Worm (Caenorhabditis elegans) whole organism, L2 larva: ENCODE results near the gene nac-3.

Experiments used
- F13H6.1 ChIP-seq: sonication (generic microtip); optimal IDR thresholded peaks from 2 replicates; lab custom pipeline; 2016; ENCODE audit warnings: missing genetic modification characterization, missing compliant biosample characterization
- Y55F3AM.14 ChIP-seq: fragments of 200-800 bp; sonication (Bioruptor generic); optimal IDR thresholded peaks from 2 replicates; lab custom pipeline; 2018; ENCODE audit warnings: mild to moderate bottlenecking, missing genetic modification characterization, missing compliant biosample characterization
- aly-2 ChIP-seq: fragments of 150-350 bp; optimal IDR thresholded peaks from 2 replicates; lab custom pipeline; 2014; ENCODE audit warnings: missing biosample characterization, missing genetic modification characterization
- ceh-16 ChIP-seq: fragments of 150-350 bp; optimal IDR thresholded peaks from 2 replicates; lab custom pipeline; 2014; ENCODE audit warnings: missing biosample characterization, missing genetic modification characterization
- elt-1 ChIP-seq: fragments of 150-350 bp; optimal IDR thresholded peaks from 2 replicates; lab custom pipeline; 2014; ENCODE audit warnings: missing biosample characterization, missing genetic modification characterization
- elt-3 ChIP-seq: sonication (generic microtip); optimal IDR thresholded peaks from 2 replicates; lab custom pipeline; 2017; ENCODE audit warnings: missing biosample characterization, missing genetic modification characterization
- lsy-2 ChIP-seq, 2 experiments: fragments of 150-350 bp in 1 of 2; sonication (generic microtip) in 1 of 2; optimal IDR thresholded peaks; 2 replicates each; lab custom pipeline; 2014 to 2017; ENCODE audit warnings: missing biosample characterization in 2 of 2, missing genetic modification characterization in 2 of 2
- nhr-11 ChIP-seq: fragments of 150-350 bp; optimal IDR thresholded peaks from 2 replicates; lab custom pipeline; 2014; ENCODE audit warnings: missing biosample characterization, missing genetic modification characterization
- nhr-23 ChIP-seq: fragments of 150-350 bp; optimal IDR thresholded peaks from 2 replicates; lab custom pipeline; 2014; ENCODE audit warnings: missing biosample characterization, missing genetic modification reagents, missing genetic modification characterization
- nhr-25 ChIP-seq: fragments of 150-350 bp; sonication (generic microtip); optimal IDR thresholded peaks from 3 replicates; lab custom pipeline; 2014; ENCODE audit warnings: missing biosample characterization, missing genetic modification characterization
- nhr-6 ChIP-seq: fragments of 150-350 bp; optimal IDR thresholded peaks from 2 replicates; lab custom pipeline; 2014; ENCODE audit warnings: missing biosample characterization, missing genetic modification characterization
- unc-62 ChIP-seq: fragments of 150-350 bp; optimal IDR thresholded peaks from 2 replicates; lab custom pipeline; 2014; ENCODE audit warnings: missing biosample characterization, missing genetic modification reagents, missing genetic modification characterization

- TF ChIP-seq elt-1, result no peak
- no peak for TF ChIP-seq unc-62 (GFP tag; lab: Kevin White, UChicago)
- TF ChIP-seq Y55F3AM.14 (GFP tag; lab: Kevin White, UChicago), result no peak
- TF ChIP-seq ceh-16 (tag; lab: Kevin White, UChicago), result no peak
- no peak for TF ChIP-seq aly-2 (tag; lab: Kevin White, UChicago)
- no peak for TF ChIP-seq nhr-23 (tag; lab: Kevin White, UChicago)
- TF ChIP-seq elt-3 (tag; lab: Kevin White, UChicago), result no peak
- TF ChIP-seq F13H6.1 (tag; lab: Kevin White, UChicago), result no peak
- TF ChIP-seq nhr-11, result no peak
- no peak for TF ChIP-seq lsy-2 (tag; optimal IDR thresholded peaks at IDR 0.05; lab: Kevin White, UChicago)
- TF ChIP-seq nhr-6, result no peak
- TF ChIP-seq nhr-25 (tag; lab: Kevin White, UChicago), result no peak
Measured at ce11 chrIII:10140732-10141131, 11.9 kb upstream of the nac-3 start, which contains the start of gene K08E5.6.
